Worm (Caenorhabditis elegans) whole organism, mixed stage, embryonic: ENCODE data around the gene ears-2.

Experiments used
- ham-2 ChIP-seq: fragments of 200-800 bp; sonication (Bioruptor generic); optimal IDR thresholded peaks from 2 replicates; lab custom pipeline; 2018; ENCODE audit warnings: mild to moderate bottlenecking, missing genetic modification characterization, missing compliant biosample characterization
- pha-4 ChIP-seq: fragments of 150-350 bp; optimal IDR thresholded peaks from 2 replicates; lab custom pipeline; 2018; ENCODE audit warnings: missing biosample characterization, missing genetic modification reagents, missing genetic modification characterization
- unc-39 ChIP-seq: fragments of 150-350 bp; optimal IDR thresholded peaks from 2 replicates; lab custom pipeline; 2014; ENCODE audit warnings: missing biosample characterization, missing genetic modification characterization
- unc-62 ChIP-seq: fragments of 150-350 bp; optimal IDR thresholded peaks from 2 replicates; lab custom pipeline; 2014; ENCODE audit warnings: missing biosample characterization, missing genetic modification reagents, missing genetic modification characterization

ce11 chrIV:401395-401794 lies 11.1 kb upstream of the ears-2 start, which contains the start of gene gpa-4:
- TF ChIP-seq unc-62 (GFP tag; lab: Kevin White, UChicago) (no peak), ham-2 (GFP tag; lab: Kevin White, UChicago) (no peak), pha-4 (tag; lab: Kevin White, UChicago) (no peak), unc-39 (tag; lab: Kevin White, UChicago) (no peak)
